Worm (Caenorhabditis elegans) whole organism, L1 larva: Measurements from ENCODE around the gene sumv-2.

Source experiments
- C16A3.4 ChIP-seq: fragments of 150-350 bp; optimal IDR thresholded peaks from 2 replicates; lab custom pipeline; 2014; ENCODE audit warnings: missing biosample characterization, missing genetic modification characterization
- C34B4.2 ChIP-seq: sonication (generic microtip); optimal IDR thresholded peaks from 2 replicates; lab custom pipeline; 2017; ENCODE audit warnings: mild to moderate bottlenecking, missing genetic modification characterization, missing compliant biosample characterization
- F16B12.6 ChIP-seq: fragments of 150-350 bp; optimal IDR thresholded peaks from 2 replicates; lab custom pipeline; 2014; ENCODE audit warnings: missing biosample characterization, missing genetic modification characterization
- Y116A8C.19 ChIP-seq: sonication (generic microtip); optimal IDR thresholded peaks from 2 replicates; lab custom pipeline; 2016; ENCODE audit warnings: missing compliant biosample characterization, missing genetic modification characterization, borderline replicate concordance
- alr-1 ChIP-seq: fragments of 200-800 bp; sonication (Bioruptor generic); optimal IDR thresholded peaks from 2 replicates; lab custom pipeline; 2018; ENCODE audit warnings: borderline replicate concordance, mild to moderate bottlenecking, missing genetic modification characterization, missing compliant biosample characterization
- aly-2 ChIP-seq: fragments of 150-350 bp; optimal IDR thresholded peaks from 2 replicates; lab custom pipeline; 2014; ENCODE audit warnings: missing biosample characterization, missing genetic modification characterization
- blmp-1 ChIP-seq: fragments of 150-350 bp; optimal IDR thresholded peaks from 2 replicates; lab custom pipeline; 2014; ENCODE audit warnings: missing biosample characterization, missing genetic modification characterization
- ceh-8 ChIP-seq: fragments of 200-800 bp; sonication (Bioruptor generic); optimal IDR thresholded peaks from 2 replicates; lab custom pipeline; 2018; ENCODE audit warnings: mild to moderate bottlenecking, missing genetic modification characterization, moderate library complexity, missing compliant biosample characterization
- ceh-82 ChIP-seq, 3 experiments: fragments of 150-350 bp in 1 of 3; sonication (generic microtip) in 2 of 3; optimal IDR thresholded peaks; 2 replicates each; lab custom pipeline; 2014 to 2017; ENCODE audit warnings: missing biosample characterization in 3 of 3, missing genetic modification characterization in 3 of 3
- ceh-88 ChIP-seq: fragments of 200-800 bp; sonication (Bioruptor generic); IDR thresholded peaks from 2 replicates; pipeline ENCODE4 v1.3.6; 2022; ENCODE audit warnings: missing genetic modification characterization, missing compliant biosample characterization
- dpl-1 ChIP-seq, 3 experiments: fragments of 150-350 bp in 2 of 3; sonication (generic microtip) in 1 of 3; optimal IDR thresholded peaks; 2 replicates each; lab custom pipeline; 2014 to 2017; ENCODE audit warnings: missing biosample characterization in 3 of 3, missing genetic modification characterization in 3 of 3, missing genetic modification reagents in 3 of 3
- efl-1 ChIP-seq, 4 experiments: fragments of 150-350 bp; optimal IDR thresholded peaks in 3 of 4; peaks in 1 of 4; 1 replicate in 1 of 4; 2 replicates in 3 of 4; lab custom pipeline; 2014; ENCODE audit warnings: missing biosample characterization in 2 of 4, missing genetic modification characterization in 2 of 4, missing genetic modification reagents in 2 of 4
- efl-3 ChIP-seq: fragments of 200-800 bp; sonication (Bioruptor generic); optimal IDR thresholded peaks from 2 replicates; lab custom pipeline; 2018; ENCODE audit warnings: mild to moderate bottlenecking, missing genetic modification characterization, missing compliant biosample characterization
- egl-27 ChIP-seq, 2 experiments: fragments of 150-350 bp in 1 of 2; sonication (generic microtip); optimal IDR thresholded peaks; 3 replicates each; lab custom pipeline; 2017 to 2018; ENCODE audit warnings: missing biosample characterization in 2 of 2, missing genetic modification characterization in 2 of 2, missing genetic modification reagents in 2 of 2
- elt-2 ChIP-seq: sonication (generic microtip); optimal IDR thresholded peaks from 2 replicates; lab custom pipeline; 2016; ENCODE audit warnings: missing genetic modification characterization, mild to moderate bottlenecking, inconsistent platforms, missing compliant biosample characterization, missing genetic modification reagents
- elt-3 ChIP-seq, 6 experiments: fragments of 150-350 bp in 1 of 6; sonication (generic microtip); optimal IDR thresholded peaks; 2 replicates each; lab custom pipeline; 2017 to 2018; ENCODE audit warnings: missing biosample characterization in 6 of 6, missing genetic modification characterization in 6 of 6, inconsistent platforms in 1 of 6
- ets-5 ChIP-seq: fragments of 200-800 bp; sonication (Bioruptor generic); IDR thresholded peaks from 2 replicates; pipeline ENCODE4 v1.3.6; 2022; ENCODE audit warnings: missing genetic modification characterization, missing compliant biosample characterization
- fkh-4 ChIP-seq: sonication (generic microtip); optimal IDR thresholded peaks from 2 replicates; lab custom pipeline; 2016; ENCODE audit warnings: missing compliant biosample characterization, missing genetic modification characterization, borderline replicate concordance
- fkh-8 ChIP-seq: sonication (generic microtip); optimal IDR thresholded peaks from 2 replicates; lab custom pipeline; 2016; ENCODE audit warnings: mild to moderate bottlenecking, missing genetic modification characterization, missing compliant biosample characterization
- grh-1 ChIP-seq: fragments of 200-800 bp; sonication (Bioruptor generic); IDR thresholded peaks from 2 replicates; pipeline ENCODE4 v1.3.6; 2022; ENCODE audit warnings: missing genetic modification reagents, missing genetic modification characterization, missing compliant biosample characterization
- hlh-4 ChIP-seq: sonication (generic microtip); optimal IDR thresholded peaks from 2 replicates; lab custom pipeline; 2016; ENCODE audit warnings: mild to moderate bottlenecking, missing genetic modification characterization, missing compliant biosample characterization
- hpl-2 ChIP-seq: fragments of 150-350 bp; optimal IDR thresholded peaks from 2 replicates; lab custom pipeline; 2014; ENCODE audit warnings: missing biosample characterization, missing genetic modification reagents, missing genetic modification characterization
- irx-1 ChIP-seq: sonication (generic microtip); optimal IDR thresholded peaks from 2 replicates; lab custom pipeline; 2016; ENCODE audit warnings: missing genetic modification characterization, missing compliant biosample characterization
- isw-1 ChIP-seq: fragments of 200-800 bp; sonication (Bioruptor generic); IDR thresholded peaks from 2 replicates; pipeline ENCODE4 v1.3.6; 2022; ENCODE audit warnings: missing genetic modification characterization, missing compliant biosample characterization
- jun-1 ChIP-seq: fragments of 150-350 bp; optimal IDR thresholded peaks from 2 replicates; lab custom pipeline; 2014; ENCODE audit warnings: missing biosample characterization, missing genetic modification reagents, missing genetic modification characterization
- lin-14 ChIP-seq: fragments of 200-800 bp; sonication (Bioruptor generic); optimal IDR thresholded peaks from 2 replicates; lab custom pipeline; 2018; ENCODE audit warnings: mild to moderate bottlenecking, missing genetic modification characterization, moderate library complexity, missing compliant biosample characterization
- lin-15B ChIP-seq: fragments of 150-350 bp; sonication (generic microtip); optimal IDR thresholded peaks from 3 replicates; lab custom pipeline; 2014; ENCODE audit warnings: missing biosample characterization, missing genetic modification characterization
- lin-39 ChIP-seq: fragments of 150-350 bp; optimal IDR thresholded peaks from 2 replicates; lab custom pipeline; 2014; ENCODE audit warnings: missing biosample characterization, missing genetic modification reagents, missing genetic modification characterization
- lir-3 ChIP-seq: sonication (generic microtip); optimal IDR thresholded peaks from 2 replicates; lab custom pipeline; 2016; ENCODE audit warnings: mild to moderate bottlenecking, missing genetic modification characterization, moderate library complexity, missing compliant biosample characterization; ENCODE audit not compliant: poor library complexity
- mdl-1 ChIP-seq, 2 experiments: fragments of 150-350 bp; optimal IDR thresholded peaks; 2 replicates each; lab custom pipeline; 2014 to 2017; ENCODE audit warnings: missing biosample characterization in 2 of 2, missing genetic modification characterization in 2 of 2, inconsistent platforms in 1 of 2
- mef-2 ChIP-seq: fragments of 150-350 bp; optimal IDR thresholded peaks from 2 replicates; lab custom pipeline; 2014; ENCODE audit warnings: missing biosample characterization, missing genetic modification characterization
- nhr-12 ChIP-seq: sonication (generic microtip); optimal IDR thresholded peaks from 2 replicates; lab custom pipeline; 2017; ENCODE audit warnings: missing biosample characterization, missing genetic modification characterization
- nhr-19 ChIP-seq: fragments of 200-800 bp; sonication (Bioruptor generic); conservative IDR thresholded peaks from 2 replicates; pipeline ENCODE4 v1.3.6; 2022; ENCODE audit warnings: missing genetic modification characterization, missing compliant biosample characterization
- nhr-20 ChIP-seq: sonication (generic microtip); optimal IDR thresholded peaks from 2 replicates; lab custom pipeline; 2016; ENCODE audit warnings: mild to moderate bottlenecking, missing genetic modification characterization, missing compliant biosample characterization
- nhr-237 ChIP-seq: fragments of 150-350 bp; optimal IDR thresholded peaks from 2 replicates; lab custom pipeline; 2014; ENCODE audit warnings: missing biosample characterization, missing genetic modification characterization
- nhr-84 ChIP-seq: sonication (generic microtip); optimal IDR thresholded peaks from 2 replicates; lab custom pipeline; 2017; ENCODE audit warnings: missing biosample characterization, missing genetic modification characterization
- nhr-85 ChIP-seq: sonication (generic microtip); peaks from one replicate; lab custom pipeline; 2016; ENCODE audit warnings: missing genetic modification characterization, inconsistent platforms, missing compliant biosample characterization
- nhr-90 ChIP-seq: sonication (generic microtip); optimal IDR thresholded peaks from 2 replicates; lab custom pipeline; 2016; ENCODE audit warnings: mild to moderate bottlenecking, missing genetic modification characterization, missing compliant biosample characterization; ENCODE audit not compliant: poor library complexity
- pax-3 ChIP-seq: fragments of 200-800 bp; sonication (Bioruptor generic); optimal IDR thresholded peaks from 2 replicates; lab custom pipeline; 2018; ENCODE audit warnings: mild to moderate bottlenecking, missing genetic modification characterization, moderate library complexity, missing compliant biosample characterization
- skn-1 ChIP-seq: fragments of 150-350 bp; optimal IDR thresholded peaks from 2 replicates; lab custom pipeline; 2014; ENCODE audit warnings: missing biosample characterization, missing genetic modification characterization
- snu-23 ChIP-seq: sonication (generic microtip); optimal IDR thresholded peaks from 2 replicates; lab custom pipeline; 2016; ENCODE audit warnings: missing genetic modification characterization, missing compliant biosample characterization
- sptf-1 ChIP-seq: fragments of 150-350 bp; optimal IDR thresholded peaks from 2 replicates; lab custom pipeline; 2014; ENCODE audit warnings: missing biosample characterization, missing genetic modification characterization
- sup-37 ChIP-seq: fragments of 200-800 bp; sonication (Bioruptor generic); optimal IDR thresholded peaks from 2 replicates; lab custom pipeline; 2018; ENCODE audit warnings: mild to moderate bottlenecking, missing genetic modification characterization, missing compliant biosample characterization
- unc-30 ChIP-seq: sonication (generic microtip); optimal IDR thresholded peaks from 2 replicates; lab custom pipeline; 2017; ENCODE audit warnings: missing biosample characterization, missing genetic modification characterization
- unc-98 ChIP-seq: fragments of 200-800 bp; sonication (Bioruptor generic); IDR thresholded peaks from 2 replicates; pipeline ENCODE4 v1.3.6; 2022; ENCODE audit warnings: missing genetic modification characterization, missing compliant biosample characterization
- xbp-1 ChIP-seq: sonication (generic microtip); optimal IDR thresholded peaks from 2 replicates; lab custom pipeline; 2016; ENCODE audit warnings: missing genetic modification characterization, missing compliant biosample characterization
- zag-1 ChIP-seq: fragments of 150-350 bp; optimal IDR thresholded peaks from 2 replicates; lab custom pipeline; 2014; ENCODE audit warnings: missing biosample characterization, missing genetic modification characterization
- zip-4 ChIP-seq: fragments of 200-800 bp; sonication (Bioruptor generic); optimal IDR thresholded peaks from 2 replicates; lab custom pipeline; 2018; ENCODE audit warnings: mild to moderate bottlenecking, missing genetic modification characterization, moderate library complexity, missing compliant biosample characterization
- ztf-4 ChIP-seq: fragments of 150-350 bp; optimal IDR thresholded peaks from 2 replicates; lab custom pipeline; 2014; ENCODE audit warnings: missing biosample characterization, missing genetic modification characterization

The sumv-2 gene

DNA sequence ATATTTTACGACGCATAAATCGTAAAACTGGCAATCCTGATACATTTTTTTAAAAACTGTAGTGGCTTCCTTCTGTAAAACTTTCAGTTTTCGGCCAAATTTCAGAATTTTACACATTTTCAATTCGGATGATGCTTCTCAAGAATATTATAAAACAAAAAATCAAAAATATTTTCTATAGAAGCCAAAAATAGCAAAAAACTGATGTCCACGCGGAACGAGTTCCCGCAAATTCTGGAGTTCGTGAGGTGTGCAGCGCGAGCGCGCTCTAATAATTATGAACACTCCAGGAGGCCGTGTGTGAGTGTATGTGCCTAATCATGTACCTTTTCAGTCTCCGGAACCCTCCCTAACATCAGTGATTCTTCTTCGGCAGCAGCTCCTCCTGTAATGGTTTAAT, at the start of gene sumv-2:
Gene sumv-2, plus strand, starts transcription at position 301 of the 400 bp plus-strand sequence.
- TF ChIP-seq isw-1 (no peak), ceh-88 (no peak), Y116A8C.19 (tag; lab: Kevin White, UChicago) (no peak), zip-4 (no peak), nhr-85 (tag; lab: Kevin White, UChicago) (peak; percentile 5), fkh-8 (no peak), nhr-19 (GFP tag; lab: Robert Waterston, UW) (no peak)
- TF ChIP-seq, all 84 proteins: peak for 1

- no peak for TF ChIP-seq ets-5 (GFP tag; lab: Robert Waterston, UW)
- TF ChIP-seq lir-3 (tag; lab: Kevin White, UChicago) = no peak
- no peak for TF ChIP-seq nhr-84
- TF ChIP-seq grh-1 (GFP tag; lab: Robert Waterston, UW) = no peak
- no peak for TF ChIP-seq isw-1
- TF ChIP-seq elt-2 (tag; lab: Kevin White, UChicago) = no peak
- TF ChIP-seq hpl-2 (GFP tag; lab: Kevin White, UChicago) = no peak
- TF ChIP-seq efl-3 (GFP tag; lab: Kevin White, UChicago) = no peak
- TF ChIP-seq nhr-19 (GFP tag; lab: Robert Waterston, UW) = no peak; the same call in 1 of the 2 replicates
- peak; percentile 27 to 54 for TF ChIP-seq efl-1 (optimal IDR thresholded peaks at IDR 0.05; lab: Kevin White, UChicago)
- TF ChIP-seq efl-1 (GFP tag; optimal IDR thresholded peaks at IDR 0.05 in 1 of 2; lab: Kevin White, UChicago) = peak; percentile 55 to 87
- TF ChIP-seq skn-1 (tag; lab: Kevin White, UChicago) = no peak
- peak; percentile 20 for TF ChIP-seq nhr-20 (tag; lab: Kevin White, UChicago)
- no peak for TF ChIP-seq lin-14
- TF ChIP-seq ceh-8 (GFP tag; lab: Kevin White, UChicago) = no peak
- TF ChIP-seq mdl-1 (tag; optimal IDR thresholded peaks at IDR 0.05; lab: Kevin White, UChicago) = peak in 1 of 2 experiments; percentile 55
- TF ChIP-seq nhr-237 (tag; lab: Kevin White, UChicago) = no peak
- TF ChIP-seq sptf-1 = no peak
- TF ChIP-seq xbp-1 (tag; lab: Kevin White, UChicago) = no peak
- no peak for TF ChIP-seq hlh-4
- no peak for TF ChIP-seq C34B4.2
- no peak for TF ChIP-seq ztf-4
- TF ChIP-seq nhr-12 (tag; lab: Kevin White, UChicago) = no peak
- TF ChIP-seq Y116A8C.19 (tag; lab: Kevin White, UChicago) = no peak
- TF ChIP-seq jun-1 (tag; lab: Kevin White, UChicago) = no peak
- no peak for TF ChIP-seq irx-1 (tag; lab: Kevin White, UChicago)
- peak; percentile 67 for TF ChIP-seq snu-23
- TF ChIP-seq ceh-82 (tag; optimal IDR thresholded peaks at IDR 0.05; lab: Kevin White, UChicago) = peak in 1 of 3 experiments; percentile 8
- TF ChIP-seq zag-1 (tag; lab: Kevin White, UChicago) = no peak
- TF ChIP-seq unc-30 = no peak
- no peak for TF ChIP-seq fkh-4 (tag; lab: Kevin White, UChicago)
- peak; percentile 33 for TF ChIP-seq C16A3.4
- no peak for TF ChIP-seq nhr-90 (tag; lab: Kevin White, UChicago)
- TF ChIP-seq lin-39 (tag; lab: Kevin White, UChicago) = no peak
- no peak for TF ChIP-seq unc-98
- no peak for TF ChIP-seq lin-15B (tag; lab: Kevin White, UChicago)
- TF ChIP-seq sup-37 = no peak
- TF ChIP-seq egl-27 (tag; optimal IDR thresholded peaks at IDR 0.05; lab: Kevin White, UChicago) = no peak
- TF ChIP-seq elt-3 (tag; optimal IDR thresholded peaks at IDR 0.05; lab: Kevin White, UChicago) = peak in 1 of 6 experiments; percentile 49
- peak; percentile 40 for TF ChIP-seq nhr-85 (tag; lab: Kevin White, UChicago)
- no peak for TF ChIP-seq fkh-8
- peak; percentile 90 for TF ChIP-seq F16B12.6 (tag; lab: Kevin White, UChicago)
- no peak for TF ChIP-seq mef-2 (tag; lab: Kevin White, UChicago)
- peak; percentile 18 for TF ChIP-seq aly-2 (tag; lab: Kevin White, UChicago)
- no peak for TF ChIP-seq alr-1
- TF ChIP-seq blmp-1 = peak; percentile 83
- TF ChIP-seq dpl-1 (GFP tag; optimal IDR thresholded peaks at IDR 0.05; lab: Kevin White, UChicago) = peak; percentile 42 to 57 (median 54)
- no peak for TF ChIP-seq pax-3 (tag; lab: Kevin White, UChicago)
These were observed 47.2 kb upstream of the sumv-2 start, which contains the start of gene sut-2 for ce11 chrV:4569999-4570627. TSS of gene sut-2 (minus strand) at chrV:4570049.
